Fruit fly (Drosophila melanogaster) whole organism, embryonic: Measurements from ENCODE around the gene Arp1.

Experiments used
- Adf1 ChIP-seq: fragments of 200-800 bp; sonication (Bioruptor generic); IDR thresholded peaks from 2 replicates; pipeline ENCODE4 v1.3.6; 2022; ENCODE audit warnings: missing biosample characterization, missing genetic modification characterization
- B-H2 ChIP-seq: fragments of 200-800 bp; sonication (Bioruptor generic); optimal IDR thresholded peaks from 2 replicates; lab custom pipeline; 2018; ENCODE audit warnings: missing biosample characterization, mild to moderate bottlenecking, missing genetic modification characterization
- CG10147 ChIP-seq: fragments of 200-800 bp; sonication (Bioruptor generic); optimal IDR thresholded peaks from 2 replicates; lab custom pipeline; 2019; ENCODE audit warnings: missing biosample characterization, mild to moderate bottlenecking, missing genetic modification characterization, moderate library complexity
- CG10209 ChIP-seq: fragments of 200-800 bp; sonication (Bioruptor generic); optimal IDR thresholded peaks from 3 replicates; lab custom pipeline; 2017; ENCODE audit warnings: missing biosample characterization, mild to moderate bottlenecking, missing genetic modification characterization, missing genetic modification reagents
- CG10543 ChIP-seq: fragments of 200-800 bp; sonication (Bioruptor generic); optimal IDR thresholded peaks from 3 replicates; lab custom pipeline; 2017; ENCODE audit warnings: missing biosample characterization, mild to moderate bottlenecking, missing genetic modification characterization, moderate library complexity
- CG10565 ChIP-seq: fragments of 200-800 bp; sonication (Bioruptor generic); optimal IDR thresholded peaks from 3 replicates; lab custom pipeline; 2016; ENCODE audit warnings: missing biosample characterization, mild to moderate bottlenecking, missing genetic modification characterization
- CG11085 ChIP-seq: fragments of 200-800 bp; sonication (Bioruptor generic); IDR thresholded peaks from 2 replicates; pipeline ENCODE4 v1.3.6; 2022; ENCODE audit warnings: missing biosample characterization, missing genetic modification characterization
- CG13296 ChIP-seq: fragments of 200-800 bp; sonication (Bioruptor generic); optimal IDR thresholded peaks from 3 replicates; lab custom pipeline; 2018; ENCODE audit warnings: missing biosample characterization, mild to moderate bottlenecking, missing genetic modification characterization
- CG15073 ChIP-seq: fragments of 200-800 bp; sonication (Bioruptor generic); optimal IDR thresholded peaks from 2 replicates; lab custom pipeline; 2016; ENCODE audit warnings: missing biosample characterization, missing genetic modification characterization
- CG15269 ChIP-seq: fragments of 200-800 bp; sonication (Bioruptor generic); optimal IDR thresholded peaks from 2 replicates; lab custom pipeline; 2018; ENCODE audit warnings: missing biosample characterization, mild to moderate bottlenecking, missing genetic modification characterization, moderate library complexity
- CG16813 ChIP-seq: fragments of 200-800 bp; sonication (Bioruptor generic); IDR thresholded peaks from 3 replicates; pipeline ENCODE4 v1.3.6; 2022; ENCODE audit warnings: missing biosample characterization, missing genetic modification characterization; ENCODE audit not compliant: partially characterized antibody
- CG18599 ChIP-seq: fragments of 200-800 bp; sonication (Bioruptor generic); optimal IDR thresholded peaks from 3 replicates; lab custom pipeline; 2017; ENCODE audit warnings: missing biosample characterization, missing genetic modification characterization, mild to moderate bottlenecking, moderate library complexity, missing genetic modification reagents
- CG18619 ChIP-seq: fragments of 200-800 bp; sonication (Bioruptor generic); optimal IDR thresholded peaks from 3 replicates; lab custom pipeline; 2017; ENCODE audit warnings: missing biosample characterization, mild to moderate bottlenecking, missing genetic modification characterization
- CG34376 ChIP-seq: fragments of 200-800 bp; sonication (Bioruptor generic); optimal IDR thresholded peaks from 2 replicates; lab custom pipeline; 2018; ENCODE audit warnings: missing biosample characterization, mild to moderate bottlenecking, missing genetic modification characterization
- CG4404 ChIP-seq: fragments of 200-800 bp; sonication (Bioruptor generic); IDR thresholded peaks from 2 replicates; pipeline ENCODE4 v1.3.6; 2022; ENCODE audit warnings: missing biosample characterization, missing genetic modification characterization
- CG5245 ChIP-seq: fragments of 200-800 bp; sonication (Bioruptor generic); optimal IDR thresholded peaks from 3 replicates; lab custom pipeline; 2016; ENCODE audit warnings: missing biosample characterization, missing genetic modification characterization
- CG6813 ChIP-seq: fragments of 200-800 bp; sonication (Bioruptor generic); optimal IDR thresholded peaks from 2 replicates; lab custom pipeline; 2017; ENCODE audit warnings: missing biosample characterization, missing genetic modification characterization, mild to moderate bottlenecking, moderate library complexity, missing genetic modification reagents
- Doc2 ChIP-seq: fragments of 200-800 bp; sonication (Bioruptor generic); IDR thresholded peaks from 2 replicates; pipeline ENCODE4 v1.3.6; 2022; ENCODE audit warnings: missing biosample characterization, missing genetic modification characterization
- Eip74EF ChIP-seq, 2 experiments: fragments of 200-800 bp in 1 of 2; fragments of >200 bp in 1 of 2; sonication (Bioruptor generic) in 1 of 2; optimal IDR thresholded peaks; 2 replicates each; lab custom pipeline; 2017 to 2019; ENCODE audit warnings: missing biosample characterization in 2 of 2, missing genetic modification characterization in 2 of 2, mild to moderate bottlenecking in 1 of 2, moderate library complexity in 1 of 2
- Hr3 ChIP-seq: fragments of 200-800 bp; sonication (Bioruptor generic); optimal IDR thresholded peaks from 3 replicates; lab custom pipeline; 2016; ENCODE audit warnings: missing biosample characterization, missing genetic modification characterization
- Hr39 ChIP-seq: fragments of >200 bp; optimal IDR thresholded peaks from 2 replicates; lab custom pipeline; 2017
- Jarid2 ChIP-seq: fragments of 200-800 bp; sonication (Bioruptor generic); optimal IDR thresholded peaks from 3 replicates; lab custom pipeline; 2017; ENCODE audit warnings: mild to moderate bottlenecking, missing biosample characterization, missing genetic modification reagents, missing genetic modification characterization
- Mes4 ChIP-seq: fragments of 200-800 bp; sonication (Bioruptor generic); optimal IDR thresholded peaks from 2 replicates; lab custom pipeline; 2016; ENCODE audit warnings: missing biosample characterization, missing genetic modification characterization
- NC2β ChIP-seq: fragments of 200-800 bp; sonication (Bioruptor generic); optimal IDR thresholded peaks from 2 replicates; lab custom pipeline; 2016; ENCODE audit warnings: missing biosample characterization, missing genetic modification characterization
- Pdp1 ChIP-seq, 2 experiments: fragments of 200-800 bp; sonication (Bioruptor generic); optimal IDR thresholded peaks; 3 replicates each; lab custom pipeline; 2016; ENCODE audit warnings: missing biosample characterization in 2 of 2, missing genetic modification characterization in 2 of 2, mild to moderate bottlenecking in 1 of 2, moderate library complexity in 1 of 2
- Stat92E ChIP-seq, 3 experiments: fragments of >200 bp in 2 of 3; fragments of 200-800 bp in 1 of 3; sonication (Bioruptor generic) in 1 of 3; optimal IDR thresholded peaks; 2 replicates each; lab custom pipeline; 2017 to 2019; ENCODE audit warnings: missing biosample characterization in 3 of 3, missing genetic modification characterization in 3 of 3, mild to moderate bottlenecking in 1 of 3, moderate library complexity in 1 of 3
- YL-1 ChIP-seq: fragments of 200-800 bp; sonication (Bioruptor generic); optimal IDR thresholded peaks from 3 replicates; lab custom pipeline; 2017; ENCODE audit warnings: missing biosample characterization, mild to moderate bottlenecking, missing genetic modification characterization
- ara ChIP-seq: fragments of 200-800 bp; sonication (Bioruptor generic); IDR thresholded peaks from 2 replicates; pipeline ENCODE4 v1.3.6; 2022; ENCODE audit warnings: missing biosample characterization, missing genetic modification characterization
- bab2 ChIP-seq: fragments of 200-800 bp; sonication (Bioruptor generic); optimal IDR thresholded peaks from 2 replicates; lab custom pipeline; 2016; ENCODE audit warnings: missing biosample characterization, missing genetic modification characterization
- bigmax ChIP-seq: fragments of 200-800 bp; sonication (Bioruptor generic); optimal IDR thresholded peaks from 2 replicates; lab custom pipeline; 2018; ENCODE audit warnings: missing biosample characterization, mild to moderate bottlenecking, missing genetic modification characterization
- caup ChIP-seq: fragments of 200-800 bp; sonication (Bioruptor generic); optimal IDR thresholded peaks from 3 replicates; lab custom pipeline; 2017; ENCODE audit warnings: missing biosample characterization, mild to moderate bottlenecking, missing genetic modification characterization, moderate library complexity; ENCODE audit not compliant: severe bottlenecking
- cg ChIP-seq: fragments of 200-800 bp; sonication (Bioruptor generic); optimal IDR thresholded peaks from 3 replicates; lab custom pipeline; 2019; ENCODE audit warnings: missing biosample characterization, mild to moderate bottlenecking, missing genetic modification characterization, moderate library complexity
- chn ChIP-seq: fragments of 200-800 bp; sonication (Bioruptor generic); optimal IDR thresholded peaks from 2 replicates; lab custom pipeline; 2016; ENCODE audit warnings: missing biosample characterization, missing genetic modification characterization
- corto ChIP-seq: fragments of 200-800 bp; sonication (Bioruptor generic); optimal IDR thresholded peaks from 2 replicates; lab custom pipeline; 2016; ENCODE audit warnings: missing biosample characterization, mild to moderate bottlenecking, missing genetic modification characterization, moderate library complexity
- crol ChIP-seq: fragments of 200-800 bp; sonication (Bioruptor generic); IDR thresholded peaks from 2 replicates; pipeline ENCODE4 v1.3.6; 2022; ENCODE audit warnings: missing biosample characterization, missing genetic modification characterization
- cwo ChIP-seq: fragments of 200-800 bp; sonication (Bioruptor generic); optimal IDR thresholded peaks from 3 replicates; lab custom pipeline; 2017; ENCODE audit warnings: missing biosample characterization, missing genetic modification characterization, mild to moderate bottlenecking, moderate library complexity, missing genetic modification reagents
- dimm ChIP-seq: fragments of 200-800 bp; sonication (Bioruptor generic); IDR thresholded peaks from 2 replicates; pipeline ENCODE4 v1.3.6; 2022; ENCODE audit warnings: missing biosample characterization, missing genetic modification characterization
- exex ChIP-seq: fragments of 200-800 bp; sonication (Bioruptor generic); optimal IDR thresholded peaks from 4 replicates; lab custom pipeline; 2018; ENCODE audit warnings: missing biosample characterization, mild to moderate bottlenecking, missing genetic modification characterization, moderate library complexity
- ftz-f1 ChIP-seq: fragments of 200-800 bp; sonication (Bioruptor generic); optimal IDR thresholded peaks from 2 replicates; lab custom pipeline; 2016; ENCODE audit warnings: missing biosample characterization, missing genetic modification characterization
- gsb-n ChIP-seq: fragments of 200-800 bp; sonication (Bioruptor generic); optimal IDR thresholded peaks from 3 replicates; lab custom pipeline; 2018; ENCODE audit warnings: missing biosample characterization, mild to moderate bottlenecking, missing genetic modification characterization
- kah ChIP-seq: fragments of 200-800 bp; sonication (Bioruptor generic); optimal IDR thresholded peaks from 2 replicates; lab custom pipeline; 2018; ENCODE audit warnings: missing biosample characterization, mild to moderate bottlenecking, missing genetic modification characterization
- lab ChIP-seq: fragments of 200-800 bp; sonication (Bioruptor generic); optimal IDR thresholded peaks from 3 replicates; lab custom pipeline; 2017; ENCODE audit warnings: missing biosample characterization, missing genetic modification characterization, mild to moderate bottlenecking, moderate library complexity, missing genetic modification reagents
- lov ChIP-seq, 2 experiments: fragments of 200-800 bp in 1 of 2; fragments of >200 bp in 1 of 2; sonication (Bioruptor generic) in 1 of 2; IDR thresholded peaks in 1 of 2; optimal IDR thresholded peaks in 1 of 2; 2 replicates in 1 of 2; 3 replicates in 1 of 2; pipeline versions ENCODE4 v1.3.6 to Lab custom; 2017 to 2022; ENCODE audit warnings: missing biosample characterization in 1 of 2, missing genetic modification characterization in 1 of 2
- nerfin-2 ChIP-seq: fragments of 200-800 bp; sonication (Bioruptor generic); IDR thresholded peaks from 2 replicates; pipeline ENCODE4 v1.3.6; 2022; ENCODE audit warnings: missing biosample characterization, missing genetic modification characterization; ENCODE audit not compliant: partially characterized antibody
- p53 ChIP-seq: fragments of 200-800 bp; sonication (Bioruptor generic); optimal IDR thresholded peaks from 2 replicates; lab custom pipeline; 2016; ENCODE audit warnings: missing biosample characterization, missing genetic modification characterization
- pros ChIP-seq: fragments of 200-800 bp; sonication (Bioruptor generic); optimal IDR thresholded peaks from 3 replicates; lab custom pipeline; 2019; ENCODE audit warnings: missing biosample characterization, mild to moderate bottlenecking, missing genetic modification characterization, moderate library complexity
- ranshi ChIP-seq: fragments of 200-800 bp; sonication (Bioruptor generic); IDR thresholded peaks from 2 replicates; pipeline ENCODE4 v1.3.6; 2022; ENCODE audit warnings: missing biosample characterization, missing genetic modification characterization
- sug ChIP-seq: fragments of 200-800 bp; optimal IDR thresholded peaks from 2 replicates; lab custom pipeline; 2019; ENCODE audit warnings: missing biosample characterization, mild to moderate bottlenecking, missing genetic modification characterization, moderate library complexity
- tx ChIP-seq: fragments of 200-800 bp; sonication (Bioruptor generic); optimal IDR thresholded peaks from 2 replicates; lab custom pipeline; 2016; ENCODE audit warnings: missing biosample characterization, missing genetic modification characterization
- vnd ChIP-seq: fragments of 200-800 bp; sonication (Bioruptor generic); IDR thresholded peaks from 3 replicates; pipeline ENCODE4 v1.3.6; 2022; ENCODE audit warnings: missing biosample characterization, missing genetic modification characterization; ENCODE audit not compliant: partially characterized antibody
- wek ChIP-seq: fragments of 200-800 bp; sonication (Bioruptor generic); optimal IDR thresholded peaks from 3 replicates; lab custom pipeline; 2018; ENCODE audit warnings: missing biosample characterization, mild to moderate bottlenecking, missing genetic modification characterization, moderate library complexity
- z ChIP-seq: fragments of 200-800 bp; sonication (Bioruptor generic); IDR thresholded peaks from 3 replicates; pipeline ENCODE4 v1.3.6; 2022; ENCODE audit warnings: missing biosample characterization, missing genetic modification characterization

Gene Arp1

dm6 chr3R:12715253-12715652, 23.7 kb downstream of the Arp1 start:
- no peak for TF ChIP-seq Pdp1 (GFP tag; optimal IDR thresholded peaks at IDR 0.05; lab: Kevin White, UChicago)
- no peak for TF ChIP-seq ranshi
- TF ChIP-seq Adf1 (GFP tag; lab: Robert Waterston, UW), result no peak
- no peak for TF ChIP-seq lab
- TF ChIP-seq CG11085 (GFP tag; lab: Robert Waterston, UW), result no peak
- TF ChIP-seq dimm (GFP tag; lab: Robert Waterston, UW), result no peak
- no peak for TF ChIP-seq vnd
- no peak for TF ChIP-seq wek (GFP tag; lab: Kevin White, UChicago)
- no peak for TF ChIP-seq exex (tag; lab: Kevin White, UChicago)
- TF ChIP-seq CG18599 (GFP tag; lab: Kevin White, UChicago), result no peak
- TF ChIP-seq Eip74EF (GFP tag; optimal IDR thresholded peaks at IDR 0.05; lab: Kevin White, UChicago), result no peak
- TF ChIP-seq CG10209, result no peak
- TF ChIP-seq CG13296 (GFP tag; lab: Kevin White, UChicago), result no peak
- no peak for TF ChIP-seq corto (GFP tag; lab: Kevin White, UChicago)
- no peak for TF ChIP-seq CG4404 (GFP tag; lab: Robert Waterston, UW)
- no peak for TF ChIP-seq tx (GFP tag; lab: Kevin White, UChicago)
- TF ChIP-seq CG6813 (GFP tag; lab: Kevin White, UChicago), result no peak
- peak; percentile 60 for TF ChIP-seq sug
- TF ChIP-seq CG18619 (GFP tag; lab: Kevin White, UChicago), result no peak
- TF ChIP-seq CG10147, result no peak
- TF ChIP-seq Doc2 (GFP tag; lab: Robert Waterston, UW), result no peak
- no peak for TF ChIP-seq YL-1 (GFP tag; lab: Kevin White, UChicago)
- TF ChIP-seq bigmax (GFP tag; lab: Kevin White, UChicago), result no peak
- TF ChIP-seq CG5245, result no peak
- no peak for TF ChIP-seq p53 (GFP tag; lab: Kevin White, UChicago)
- TF ChIP-seq CG10543 (GFP tag; lab: Kevin White, UChicago), result peak; percentile 13
- TF ChIP-seq CG10565, result no peak
- TF ChIP-seq lov (optimal IDR thresholded peaks at IDR 0.05; lab: Kevin White, UChicago), result no peak
- TF ChIP-seq lov (GFP tag; IDR thresholded peaks at IDR 0.05; lab: Robert Waterston, UW), result 0 out of 3 replicates have a peak, but pooled peaks have one; percentile 14
- TF ChIP-seq cwo, result peak; percentile 33
- TF ChIP-seq Hr3 (GFP tag; lab: Kevin White, UChicago), result no peak
- no peak for TF ChIP-seq CG16813 (GFP tag; lab: Robert Waterston, UW)
- no peak for TF ChIP-seq Jarid2 (GFP tag; lab: Kevin White, UChicago)
- TF ChIP-seq ftz-f1 (GFP tag; lab: Kevin White, UChicago), result peak; percentile 15
- no peak for TF ChIP-seq Mes4
- TF ChIP-seq CG34376 (GFP tag; lab: Kevin White, UChicago), result peak; percentile 85
- TF ChIP-seq kah, result no peak
- TF ChIP-seq caup, result no peak
- TF ChIP-seq CG15269, result no peak
- no peak for TF ChIP-seq CG15073 (GFP tag; lab: Kevin White, UChicago)

DNA sequence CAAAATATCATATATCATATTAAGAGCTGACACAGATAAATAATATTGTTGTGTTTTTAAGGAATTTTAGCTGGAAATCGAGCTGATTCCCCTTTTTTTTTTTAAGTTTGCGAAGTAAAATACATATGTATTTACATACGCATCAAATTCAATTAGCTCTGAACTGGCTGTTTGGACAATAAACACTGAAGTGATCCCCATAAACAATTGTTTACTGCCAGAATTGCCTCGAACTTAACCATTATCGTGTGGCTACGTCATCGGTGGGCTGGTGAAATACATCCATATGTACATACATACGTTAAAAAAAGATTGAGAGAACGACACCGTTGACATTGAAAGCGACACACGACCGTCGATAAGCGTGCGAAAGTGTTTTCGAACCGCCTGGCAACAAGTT, 24.7 kb downstream of the Arp1 start:
- TF ChIP-seq Hr39 (no peak), pros (no peak), chn (GFP tag; lab: Kevin White, UChicago) (no peak), B-H2 (GFP tag; lab: Kevin White, UChicago) (peak; percentile 60), Stat92E (GFP tag; optimal IDR thresholded peaks at IDR 0.05; lab: Kevin White, UChicago) (no peak), gsb-n (tag; lab: Kevin White, UChicago) (no peak), ara (GFP tag; lab: Robert Waterston, UW) (no peak), z (GFP tag; lab: Robert Waterston, UW) (no peak), exex (tag; lab: Kevin White, UChicago) (peak; percentile 84), crol (GFP tag; lab: Robert Waterston, UW) (no peak), nerfin-2 (GFP tag; lab: Robert Waterston, UW) (no peak), NC2β (GFP tag; lab: Kevin White, UChicago) (no peak), cg (GFP tag; lab: Kevin White, UChicago) (no peak), bab2 (GFP tag; lab: Kevin White, UChicago) (no peak)
